Worm (Caenorhabditis elegans): ENCODE measurements around the gene H35N09.2.

H35N09.2 gene

DNA sequence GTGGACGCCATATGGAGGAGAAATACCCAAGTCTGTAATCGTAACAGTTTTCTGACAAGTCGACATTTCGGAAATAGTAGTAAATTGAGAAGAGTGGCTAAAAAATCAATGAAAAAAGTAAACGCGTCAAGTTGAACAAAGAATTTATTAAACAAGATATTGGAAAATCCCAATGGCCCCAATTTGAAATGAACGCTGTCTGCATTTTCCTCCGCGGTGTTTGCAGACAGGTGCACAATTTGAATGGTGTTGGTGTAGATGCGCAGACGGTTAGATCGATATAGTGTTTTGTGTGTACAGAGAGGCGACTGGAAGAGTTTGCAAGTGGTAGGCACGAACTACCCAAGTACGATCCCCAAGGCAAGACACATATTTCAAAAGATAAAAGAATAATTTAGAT is at the start of gene H35N09.2, which contains the start of gene H35N09.1:
H35N09.2 (minus strand) TSS at position 54 of the 400 bp plus-strand sequence.
H35N09.1 (plus strand) TSS at position 335 of the 400 bp plus-strand sequence.
- TF ChIP-seq dmd-4 (tag; optimal IDR thresholded peaks at IDR 0.05): no peak
- peak; percentile 59 for TF ChIP-seq C34F6.9 (tag; optimal IDR thresholded peaks at IDR 0.05)
- TF ChIP-seq nhr-11 (tag; optimal IDR thresholded peaks at IDR 0.05): no peak
- no peak for TF ChIP-seq ceh-16 (tag; optimal IDR thresholded peaks at IDR 0.05)
- TF ChIP-seq Y55F3AM.14 (GFP tag; optimal IDR thresholded peaks at IDR 0.05): no peak
- no peak for TF ChIP-seq lin-39 (tag; optimal IDR thresholded peaks at IDR 0.05)
- no peak for TF ChIP-seq mdl-1 (tag; optimal IDR thresholded peaks at IDR 0.05)
- TF ChIP-seq ztf-11 (tag; optimal IDR thresholded peaks at IDR 0.05): no peak
- TF ChIP-seq ztf-4 (tag; optimal IDR thresholded peaks at IDR 0.05): no peak
- no peak for TF ChIP-seq aly-2 (tag; optimal IDR thresholded peaks at IDR 0.05)
- no peak for TF ChIP-seq zag-1 (tag; optimal IDR thresholded peaks at IDR 0.05)
- TF ChIP-seq ZK546.5 (tag; optimal IDR thresholded peaks at IDR 0.05): no peak
- peak; percentile 3 for TF ChIP-seq sma-3 (GFP tag; optimal IDR thresholded peaks at IDR 0.05)
- TF ChIP-seq unc-39 (tag; optimal IDR thresholded peaks at IDR 0.05): no peak
- TF ChIP-seq fos-1 (tag; optimal IDR thresholded peaks at IDR 0.05): peak; percentile 38
- no peak for TF ChIP-seq nhr-237 (tag; optimal IDR thresholded peaks at IDR 0.05)
- no peak for TF ChIP-seq ztf-1 (GFP tag; conservative IDR thresholded peaks at IDR 0.05)
- TF ChIP-seq gmeb-1 (tag; optimal IDR thresholded peaks at IDR 0.05): peak; percentile 42
- no peak for TF ChIP-seq ama-1 (optimal IDR thresholded peaks at IDR 0.05)
- TF ChIP-seq nhr-129 (tag; optimal IDR thresholded peaks at IDR 0.05): peak; percentile 70
- no peak for TF ChIP-seq nhr-10 (tag; optimal IDR thresholded peaks at IDR 0.05)
- TF ChIP-seq unc-55 (GFP tag; optimal IDR thresholded peaks at IDR 0.05): peak; percentile 62
- TF ChIP-seq R02D3.7 (tag; optimal IDR thresholded peaks at IDR 0.05): no peak
- no peak for TF ChIP-seq nhr-6 (tag; optimal IDR thresholded peaks at IDR 0.05)
- no peak for TF ChIP-seq mab-5 (tag; optimal IDR thresholded peaks at IDR 0.05)
- no peak for TF ChIP-seq nhr-25 (tag; optimal IDR thresholded peaks at IDR 0.05)
- TF ChIP-seq nhr-23 (tag; optimal IDR thresholded peaks at IDR 0.05): no peak
- TF ChIP-seq lin-11 (tag; optimal IDR thresholded peaks at IDR 0.05): no peak
- TF ChIP-seq crh-2 (tag; optimal IDR thresholded peaks at IDR 0.05): no peak
- peak; percentile 21 for TF ChIP-seq sma-9 (GFP tag; optimal IDR thresholded peaks at IDR 0.05)
- no peak for TF ChIP-seq sma-9 (tag; optimal IDR thresholded peaks at IDR 0.05)
- TF ChIP-seq egl-27 (tag; optimal IDR thresholded peaks at IDR 0.05): no peak
- TF ChIP-seq skn-1 (tag; optimal IDR thresholded peaks at IDR 0.05): no peak
- no peak for TF ChIP-seq ceh-82 (tag; optimal IDR thresholded peaks at IDR 0.05)
- TF ChIP-seq nhr-12 (tag; optimal IDR thresholded peaks at IDR 0.05): no peak
- TF ChIP-seq unc-62 (GFP tag; optimal IDR thresholded peaks at IDR 0.05): no peak
- no peak for TF ChIP-seq nhr-77 (tag; optimal IDR thresholded peaks at IDR 0.05)
- TF ChIP-seq mbf-1 (tag; optimal IDR thresholded peaks at IDR 0.05): no peak
- TF ChIP-seq snpc-4 (tag; optimal IDR thresholded peaks at IDR 0.05): no peak
- TF ChIP-seq lsy-2 (tag; optimal IDR thresholded peaks at IDR 0.05): peak in 1 of 2 experiments; percentile 40
- no peak for TF ChIP-seq elt-1 (tag; optimal IDR thresholded peaks at IDR 0.05)
- no peak for TF ChIP-seq nhr-21 (tag; optimal IDR thresholded peaks at IDR 0.05)
- TF ChIP-seq F13H6.1 (tag; optimal IDR thresholded peaks at IDR 0.05): peak; percentile 23
- TF ChIP-seq sem-4 (tag; optimal IDR thresholded peaks at IDR 0.05): peak; percentile 16
- no peak for TF ChIP-seq elt-3 (tag; optimal IDR thresholded peaks at IDR 0.05)
- TF ChIP-seq alr-1 (tag; optimal IDR thresholded peaks at IDR 0.05): no peak
- no peak for TF ChIP-seq peb-1 (tag; optimal IDR thresholded peaks at IDR 0.05)
- no peak for TF ChIP-seq lin-13 (GFP tag; optimal IDR thresholded peaks at IDR 0.05)
- no peak for TF ChIP-seq blmp-1 (tag; optimal IDR thresholded peaks at IDR 0.05; ENCODE audit: insufficient read depth)
